Worm (Caenorhabditis elegans) whole organism, midembryonic: Measurements from ENCODE around the gene tag-153.
"Not testable (repeated sequence)": the region's sequence is repeated elsewhere in the genome, so short reads cannot be mapped to it uniquely, and the experiment has no call there.

Source experiments
- T22C8.4 ChIP-seq: fragments of 200-800 bp; sonication (Bioruptor generic); IDR thresholded peaks from 2 replicates; pipeline ENCODE4 v1.3.6; 2022; ENCODE audit warnings: missing genetic modification characterization, missing compliant biosample characterization
- cog-1 ChIP-seq: sonication (generic microtip); optimal IDR thresholded peaks from 2 replicates; lab custom pipeline; 2016; ENCODE audit warnings: missing genetic modification characterization, missing compliant biosample characterization
- flt-1 ChIP-seq: fragments of 200-800 bp; sonication (Bioruptor generic); IDR thresholded peaks from 2 replicates; pipeline ENCODE4 v1.3.6; 2022; ENCODE audit warnings: missing genetic modification characterization, missing compliant biosample characterization
- klf-2 ChIP-seq: fragments of 200-800 bp; sonication (Bioruptor generic); conservative IDR thresholded peaks from 2 replicates; pipeline ENCODE4 v1.3.6; 2022; ENCODE audit warnings: missing genetic modification reagents, missing genetic modification characterization, missing compliant biosample characterization
- med-1 ChIP-seq: sonication (generic microtip); optimal IDR thresholded peaks from 2 replicates; lab custom pipeline; 2017; ENCODE audit warnings: missing genetic modification characterization, mild to moderate bottlenecking, missing compliant biosample characterization, antibody characterized with exemption, missing genetic modification reagents; ENCODE audit not compliant: insufficient read depth
- ref-1 ChIP-seq: fragments of 200-800 bp; sonication (Bioruptor generic); conservative IDR thresholded peaks from 2 replicates; pipeline ENCODE4 v1.3.6; 2022; ENCODE audit warnings: missing genetic modification reagents, missing genetic modification characterization, missing compliant biosample characterization
- tab-1 ChIP-seq: fragments of 200-800 bp; sonication (Bioruptor generic); IDR thresholded peaks from 2 replicates; pipeline ENCODE4 v1.3.6; 2022; ENCODE audit warnings: missing genetic modification characterization, missing compliant biosample characterization
- ztf-23 ChIP-seq: fragments of 200-800 bp; sonication (Bioruptor generic); IDR thresholded peaks from 2 replicates; pipeline ENCODE4 v1.3.6; 2022; ENCODE audit warnings: missing genetic modification reagents, missing genetic modification characterization, missing compliant biosample characterization
- ztf-29 ChIP-seq: fragments of 200-800 bp; sonication (Bioruptor generic); IDR thresholded peaks from 2 replicates; pipeline ENCODE4 v1.3.6; 2022; ENCODE audit warnings: missing genetic modification reagents, missing genetic modification characterization, missing compliant biosample characterization

DNA sequence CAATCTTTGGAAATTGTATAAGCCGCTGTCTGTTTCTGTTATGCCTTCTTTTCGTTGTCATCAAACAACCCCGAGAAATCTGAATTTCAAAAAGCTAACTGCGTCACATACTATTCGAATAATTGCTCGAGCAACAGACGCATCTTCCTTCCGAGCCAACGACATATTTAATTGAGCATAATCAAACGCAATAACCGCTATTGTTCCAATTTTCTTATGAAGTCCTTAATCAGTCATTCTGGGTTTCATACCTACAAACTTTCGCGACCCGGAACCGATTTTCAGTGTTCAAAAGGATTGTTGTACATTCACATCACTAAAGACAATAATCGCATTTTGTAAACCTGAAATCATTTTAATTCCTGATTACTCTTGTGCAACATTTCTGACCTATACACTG lies 18.9 kb downstream of the tag-153 start:
- not testable (repeated sequence) for TF ChIP-seq tab-1 (GFP tag; lab: Robert Waterston, UW); T22C8.4 (GFP tag; lab: Robert Waterston, UW); ztf-29 (GFP tag; lab: Robert Waterston, UW); cog-1 (tag; lab: Kevin White, UChicago); med-1 (GFP tag; lab: Kevin White, UChicago); ref-1
- TF ChIP-seq ztf-23 (peak; percentile 49), flt-1 (GFP tag; lab: Robert Waterston, UW) (peak; percentile 62; the same call in 1 of the 2 replicates), klf-2 (GFP tag; lab: Robert Waterston, UW) (0 out of 2 replicates have a peak, but pooled peaks have one; percentile 50)
